Worm (Caenorhabditis elegans) whole organism, L4 larva: ENCODE data around the gene F59E12.8.

Experiments
- Y48G9A.11 ChIP-seq: fragments of 200-800 bp; sonication (Bioruptor generic); IDR thresholded peaks from 2 replicates; pipeline ENCODE4 v1.3.6; 2022; ENCODE audit warnings: missing genetic modification reagents, missing genetic modification characterization, missing compliant biosample characterization
- aha-1 ChIP-seq: fragments of 150-350 bp; peaks from one replicate; lab custom pipeline; 2014; ENCODE audit warnings: missing biosample characterization, missing genetic modification characterization
- ama-1 ChIP-seq: fragments of 150-350 bp; optimal IDR thresholded peaks from 2 replicates; lab custom pipeline; 2014; ENCODE audit warnings: inconsistent platforms, mixed read lengths
- ceh-20 ChIP-seq: fragments of 200-800 bp; sonication (Bioruptor generic); IDR thresholded peaks from 2 replicates; pipeline ENCODE4 v1.3.6; 2022; ENCODE audit warnings: missing genetic modification reagents, missing genetic modification characterization, missing compliant biosample characterization
- dmd-8 ChIP-seq: fragments of 200-800 bp; sonication (Bioruptor generic); IDR thresholded peaks from 2 replicates; pipeline ENCODE4 v1.3.6; 2022; ENCODE audit warnings: missing genetic modification characterization, missing compliant biosample characterization
- mep-1 ChIP-seq: fragments of 150-350 bp; sonication (generic microtip); optimal IDR thresholded peaks from 3 replicates; lab custom pipeline; 2014; ENCODE audit warnings: missing biosample characterization, missing genetic modification characterization
- mes-2 ChIP-seq: sonication (generic microtip); optimal IDR thresholded peaks from 2 replicates; lab custom pipeline; 2016; ENCODE audit warnings: missing genotype, mild to moderate bottlenecking, missing genetic modification characterization, missing compliant biosample characterization; ENCODE audit not compliant: poor library complexity, severe bottlenecking
- nhr-11 ChIP-seq: fragments of 150-350 bp; optimal IDR thresholded peaks from 2 replicates; lab custom pipeline; 2014; ENCODE audit warnings: missing biosample characterization, missing genetic modification characterization
- nhr-28 ChIP-seq: fragments of 150-350 bp; optimal IDR thresholded peaks from 2 replicates; lab custom pipeline; 2014; ENCODE audit warnings: missing biosample characterization, missing genetic modification characterization
- nhr-6 ChIP-seq: fragments of 150-350 bp; optimal IDR thresholded peaks from 2 replicates; lab custom pipeline; 2014; ENCODE audit warnings: missing biosample characterization, missing genetic modification characterization
- unc-62 ChIP-seq, 3 experiments: fragments of 150-350 bp in 1 of 3; sonication (generic microtip); optimal IDR thresholded peaks in 2 of 3; peaks in 1 of 3; 1 replicate in 1 of 3; 2 replicates in 2 of 3; lab custom pipeline; 2014 to 2017; ENCODE audit warnings: missing biosample characterization in 3 of 3, missing genetic modification characterization in 3 of 3, missing genetic modification reagents in 3 of 3, missing genotype in 1 of 3
- zag-1 ChIP-seq: fragments of 150-350 bp; optimal IDR thresholded peaks from 2 replicates; lab custom pipeline; 2014; ENCODE audit warnings: missing biosample characterization, missing genetic modification characterization

ce11 chrII:5593377-5593932, 43.3 kb downstream of the F59E12.8 start, which contains the start of gene cdc-14:
- no peak for TF ChIP-seq Y48G9A.11 (GFP tag; lab: Robert Waterston, UW)
- TF ChIP-seq dmd-8 (GFP tag; lab: Robert Waterston, UW) = no peak
- TF ChIP-seq mes-2 = peak; percentile 62
- peak; percentile 82 for TF ChIP-seq mep-1 (tag; lab: Kevin White, UChicago)
- TF ChIP-seq nhr-11 (tag; lab: Kevin White, UChicago) = peak; percentile 86
- TF ChIP-seq nhr-28 = peak; percentile 68
- TF ChIP-seq aha-1 (tag; lab: Kevin White, UChicago) = no peak
- TF ChIP-seq unc-62 (GFP tag; optimal IDR thresholded peaks at IDR 0.05 in 1 of 2; lab: Kevin White, UChicago) = peak in 1 of 2 experiments; percentile 87
- TF ChIP-seq unc-62 (tag; optimal IDR thresholded peaks at IDR 0.05; lab: Kevin White, UChicago) = no peak
- no peak for TF ChIP-seq ceh-20
- peak; percentile 55 for TF ChIP-seq nhr-6 (tag; lab: Kevin White, UChicago)
- TF ChIP-seq zag-1 (tag; lab: Kevin White, UChicago) = no peak
- TF ChIP-seq ama-1 (lab: Kevin White, UChicago) = no peak
